Fruit fly (Drosophila melanogaster): ENCODE measurements around the gene CG10077.

CG10077 gene

DNA sequence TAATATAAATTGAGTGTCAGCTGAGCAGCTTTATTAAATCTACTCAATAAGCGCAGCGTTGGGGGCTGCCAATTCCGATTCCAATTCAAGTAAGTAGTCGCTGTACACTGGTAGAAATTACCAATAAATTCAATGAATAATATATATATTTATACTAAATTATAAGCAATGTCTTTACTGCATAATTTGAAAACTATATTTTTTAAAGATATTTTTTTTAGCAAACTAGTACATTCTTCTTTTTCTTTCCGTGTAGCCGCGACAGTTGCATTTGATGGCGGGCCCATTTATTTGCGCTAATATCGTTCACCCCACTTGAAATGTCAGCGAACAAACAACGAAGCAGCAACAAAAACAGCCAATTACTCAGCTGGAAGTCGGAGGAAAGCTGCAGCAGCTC lies 21.7 kb upstream of the CG10077 start (continued):
- TF ChIP-seq ss (GFP tag; optimal IDR thresholded peaks at IDR 0.05), result peak; percentile 52 to 61
- no peak for TF ChIP-seq CG9139 (GFP tag; optimal IDR thresholded peaks at IDR 0.05)
- peak; percentile 54 for TF ChIP-seq net (GFP tag; optimal IDR thresholded peaks at IDR 0.05)
- TF ChIP-seq Hr4 (GFP tag; optimal IDR thresholded peaks at IDR 0.05), result peak; percentile 73
- peak; percentile 29 for TF ChIP-seq CG8319 (GFP tag; optimal IDR thresholded peaks at IDR 0.05)
- TF ChIP-seq acj6 (GFP tag; optimal IDR thresholded peaks at IDR 0.05), result peak; percentile 67
- peak; percentile 58 for TF ChIP-seq CG6792 (GFP tag; optimal IDR thresholded peaks at IDR 0.05)
- peak; percentile 17 for TF ChIP-seq Sox14 (GFP tag; optimal IDR thresholded peaks at IDR 0.05)

dm6 chr3L:6976601-6977140 lies 21.0 kb upstream of the CG10077 start:
- TF ChIP-seq CG6276 (GFP tag; optimal IDR thresholded peaks at IDR 0.05) (no peak), Sox15 (GFP tag; optimal IDR thresholded peaks at IDR 0.05) (no peak), Eip78C (GFP tag) (peak; percentile 44), CG1621 (tag; optimal IDR thresholded peaks at IDR 0.05) (no peak), svp (GFP tag) (peak; percentile 84), topi (GFP tag; optimal IDR thresholded peaks at IDR 0.05) (no peak), fkh (GFP tag; optimal IDR thresholded peaks at IDR 0.05) (peak; percentile 48), vri (GFP tag; optimal IDR thresholded peaks at IDR 0.05) (peak; percentile 17), Sox102F (GFP tag; optimal IDR thresholded peaks at IDR 0.05) (no peak), pdm3 (GFP tag; optimal IDR thresholded peaks at IDR 0.05) (no peak), Met (GFP tag; optimal IDR thresholded peaks at IDR 0.05) (no peak), CG11294 (GFP tag; IDR thresholded peaks at IDR 0.05) (no peak), Gug (GFP tag; IDR thresholded peaks at IDR 0.05) (no peak), Ets96B (tag; optimal IDR thresholded peaks at IDR 0.05) (no peak), Hr4 (GFP tag; optimal IDR thresholded peaks at IDR 0.05) (no peak), CG15336 (GFP tag; IDR thresholded peaks at IDR 0.05) (no peak), spab (GFP tag; optimal IDR thresholded peaks at IDR 0.05) (no peak), CG11902 (GFP tag; optimal IDR thresholded peaks at IDR 0.05) (no peak), dsx (GFP tag; optimal IDR thresholded peaks at IDR 0.05; ENCODE audit: poor library complexity, severe bottlenecking) (no peak), achi (GFP tag; optimal IDR thresholded peaks at IDR 0.05) (no peak), lz (GFP tag; optimal IDR thresholded peaks at IDR 0.05) (no peak), fd85E (GFP tag; optimal IDR thresholded peaks at IDR 0.05) (no peak), Eip93F (GFP tag; optimal IDR thresholded peaks at IDR 0.05) (no peak), CG4318 (GFP tag; optimal IDR thresholded peaks at IDR 0.05) (no peak), CG6792 (GFP tag; optimal IDR thresholded peaks at IDR 0.05) (no peak), CG10631 (GFP tag; optimal IDR thresholded peaks at IDR 0.05) (no peak), CG34406 (GFP tag; optimal IDR thresholded peaks at IDR 0.05) (no peak), CG10669 (GFP tag; optimal IDR thresholded peaks at IDR 0.05) (no peak), Smox (GFP tag; optimal IDR thresholded peaks at IDR 0.05) (no peak), ss (GFP tag; optimal IDR thresholded peaks at IDR 0.05) (no peak), CG6163 (GFP tag; IDR thresholded peaks at IDR 0.05) (no peak), fd59A (GFP tag; optimal IDR thresholded peaks at IDR 0.05) (no peak)

DNA sequence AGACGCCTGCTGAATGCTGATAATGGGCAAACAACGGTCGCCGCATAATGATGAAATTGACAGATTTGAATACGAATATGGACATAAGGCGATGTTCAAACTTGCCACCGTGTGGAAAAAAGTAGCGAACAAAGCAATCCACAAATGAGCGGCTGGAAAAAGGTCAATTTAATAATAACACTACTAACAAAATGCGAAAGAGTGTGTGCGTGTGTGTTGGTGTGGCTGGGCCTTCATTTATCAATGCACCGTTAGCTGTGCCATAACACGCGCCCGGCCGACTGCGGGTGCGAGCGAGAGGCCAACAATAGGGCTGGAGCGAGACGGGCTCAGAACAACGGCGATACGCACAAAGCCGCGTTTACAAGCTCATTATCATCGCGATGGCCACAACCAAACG lies 20.2 kb upstream of the CG10077 start:
- TF ChIP-seq Lpt (GFP tag; optimal IDR thresholded peaks at IDR 0.05) (no peak), dac (GFP tag; optimal IDR thresholded peaks at IDR 0.05) (no peak), Sox14 (GFP tag; optimal IDR thresholded peaks at IDR 0.05) (no peak), OdsH (GFP tag; optimal IDR thresholded peaks at IDR 0.05) (no peak), CG4318 (GFP tag; optimal IDR thresholded peaks at IDR 0.05) (no peak), svp (GFP tag) (peak; percentile 18), CG6808 (GFP tag; optimal IDR thresholded peaks at IDR 0.05) (no peak), cyc (GFP tag; optimal IDR thresholded peaks at IDR 0.05) (no peak), CG11294 (GFP tag; IDR thresholded peaks at IDR 0.05) (no peak), Eip78C (GFP tag) (peak; percentile 1), CG31627 (GFP tag; optimal IDR thresholded peaks at IDR 0.05) (no peak), eg (GFP tag; IDR thresholded peaks at IDR 0.05) (no peak), CG6792 (GFP tag; optimal IDR thresholded peaks at IDR 0.05) (no peak), CG10631 (GFP tag; optimal IDR thresholded peaks at IDR 0.05) (no peak), CG3919 (GFP tag; optimal IDR thresholded peaks at IDR 0.05) (no peak), CG8319 (GFP tag; optimal IDR thresholded peaks at IDR 0.05) (no peak), CG7368 (GFP tag; optimal IDR thresholded peaks at IDR 0.05) (no peak), fd59A (GFP tag; optimal IDR thresholded peaks at IDR 0.05) (no peak), vri (GFP tag; optimal IDR thresholded peaks at IDR 0.05) (peak; percentile 3), fd85E (GFP tag; optimal IDR thresholded peaks at IDR 0.05) (no peak)

All from whole organism, prepupa.